Comparison of ENCODE assay signal across 4 worm cellular contexts in the genomic region with DNA sequence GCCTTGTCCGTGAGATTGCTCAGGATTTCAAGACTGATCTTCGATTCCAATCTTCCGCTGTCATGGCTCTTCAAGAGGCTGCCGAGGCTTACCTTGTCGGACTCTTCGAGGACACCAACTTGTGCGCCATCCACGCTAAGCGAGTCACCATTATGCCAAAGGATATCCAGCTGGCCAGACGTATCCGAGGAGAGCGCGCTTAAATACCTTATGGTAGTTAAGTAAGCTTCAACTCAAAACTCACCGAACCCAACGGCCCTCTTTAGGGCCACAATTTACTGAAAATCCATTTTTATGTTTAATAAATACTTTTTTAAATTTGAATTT.
TF ChIP-seq lines count a peak whose summit lies in the region.

No protein-coding gene starts in this region.

TF ChIP-seq in whole organism, L4 larva, 104 proteins besides CTCF, POLR2A, EP300 and RAD21:
- TF ChIP-seq gei-8 (GFP tag; optimal IDR thresholded peaks at IDR 0.05; lab: Kevin White, UChicago), result peak; percentile 40
- TF ChIP-seq daf-8 (GFP tag; IDR thresholded peaks at IDR 0.05; lab: Robert Waterston, UW), result no peak
- TF ChIP-seq F49E8.2 (tag; optimal IDR thresholded peaks at IDR 0.05; lab: Kevin White, UChicago; ENCODE audit: borderline replicate concordance), result peak; percentile 58
- TF ChIP-seq Y75B8A.6 (GFP tag; IDR thresholded peaks at IDR 0.05; lab: Robert Waterston, UW), result no peak
- TF ChIP-seq arid-1 (GFP tag; conservative IDR thresholded peaks at IDR 0.05; lab: Robert Waterston, UW), result peak; percentile 56; the same call in 1 of the 2 replicates
- TF ChIP-seq snpc-1.2 (GFP tag; IDR thresholded peaks at IDR 0.05; lab: Robert Waterston, UW), result 0 out of 2 replicates have a peak, but pooled peaks have one; percentile 77
- 0 out of 2 replicates have a peak, but pooled peaks have one; percentile 27 for TF ChIP-seq F26F4.8 (GFP tag; conservative IDR thresholded peaks at IDR 0.05; lab: Robert Waterston, UW)
- TF ChIP-seq lim-7 (GFP tag; IDR thresholded peaks at IDR 0.05; lab: Robert Waterston, UW), result 0 out of 2 replicates have a peak, but pooled peaks have one; percentile 57
- TF ChIP-seq D1046.2 (GFP tag; IDR thresholded peaks at IDR 0.05; lab: Robert Waterston, UW), result peak; percentile 70; the same call in 1 of the 2 replicates

TF ChIP-seq in whole organism, early embryonic, 17 proteins besides CTCF, POLR2A, EP300 and RAD21:
- TF ChIP-seq hmg-4 (GFP tag; optimal IDR thresholded peaks at IDR 0.05; lab: Kevin White, UChicago) (no peak), ama-1 (optimal IDR thresholded peaks at IDR 0.05; lab: Kevin White, UChicago) (peak; percentile 93), pes-1 (GFP tag; IDR thresholded peaks at IDR 0.05; lab: Robert Waterston, UW) (peak; percentile 56; the same call in 1 of the 2 replicates), hmbx-1 (tag; optimal IDR thresholded peaks at IDR 0.05; lab: Kevin White, UChicago) (no peak), hnd-1 (tag; optimal IDR thresholded peaks at IDR 0.05; lab: Kevin White, UChicago) (no peak), flt-1 (GFP tag; IDR thresholded peaks at IDR 0.05; lab: Robert Waterston, UW) (no peak; the same call in 1 of the 2 replicates), scrt-1 (GFP tag; IDR thresholded peaks at IDR 0.05; lab: Robert Waterston, UW) (no peak), tbx-11 (GFP tag; IDR thresholded peaks at IDR 0.05; lab: Robert Waterston, UW) (peak; percentile 23; the same call in 1 of the 2 replicates), sea-1 (GFP tag; conservative IDR thresholded peaks at IDR 0.05; lab: Robert Waterston, UW) (no peak), ceh-36 (tag; optimal IDR thresholded peaks at IDR 0.05; lab: Kevin White, UChicago) (no peak), tbx-37 (GFP tag; conservative IDR thresholded peaks at IDR 0.05; lab: Robert Waterston, UW) (no peak), ets-7 (tag; optimal IDR thresholded peaks at IDR 0.05; lab: Kevin White, UChicago) (no peak), aly-1 (tag; optimal IDR thresholded peaks at IDR 0.05; lab: Kevin White, UChicago) (peak; percentile 99), ceh-13 (GFP tag; optimal IDR thresholded peaks at IDR 0.05; lab: Kevin White, UChicago) (no peak)

TF ChIP-seq in whole organism, midembryonic, 9 proteins besides CTCF, POLR2A, EP300 and RAD21:
- peak; percentile 65 for TF ChIP-seq flt-1 (GFP tag; IDR thresholded peaks at IDR 0.05; lab: Robert Waterston, UW)
- no peak for TF ChIP-seq med-1 (GFP tag; optimal IDR thresholded peaks at IDR 0.05; lab: Kevin White, UChicago; ENCODE audit: insufficient read depth)

TF ChIP-seq in whole organism, young adult, 124 proteins besides CTCF, POLR2A, EP300 and RAD21 (continues in another document):
- TF ChIP-seq F49E8.2 (tag; optimal IDR thresholded peaks at IDR 0.05; lab: Kevin White, UChicago; ENCODE audit: insufficient read depth), result no peak
- TF ChIP-seq F52B5.7 (tag; optimal IDR thresholded peaks at IDR 0.05; lab: Kevin White, UChicago), result no peak
- no peak for TF ChIP-seq nhr-27 (tag; optimal IDR thresholded peaks at IDR 0.05; lab: Kevin White, UChicago)
- no peak for TF ChIP-seq sdz-38 (tag; optimal IDR thresholded peaks at IDR 0.05; lab: Kevin White, UChicago)
- TF ChIP-seq lin-54 (GFP tag; optimal IDR thresholded peaks at IDR 0.05; lab: Kevin White, UChicago), result peak; percentile 35
- no peak for TF ChIP-seq ceh-79 (tag; optimal IDR thresholded peaks at IDR 0.05; lab: Kevin White, UChicago)
- no peak for TF ChIP-seq lsy-27 (tag; optimal IDR thresholded peaks at IDR 0.05; lab: Kevin White, UChicago; ENCODE audit: borderline replicate concordance, insufficient read depth)
- no peak; the same call in 1 of the 2 replicates for TF ChIP-seq ceh-100 (GFP tag; IDR thresholded peaks at IDR 0.05; lab: Robert Waterston, UW)
- peak; percentile 84 for TF ChIP-seq lin-26 (GFP tag; IDR thresholded peaks at IDR 0.05; lab: Robert Waterston, UW)
- no peak for TF ChIP-seq ztf-28 (GFP tag; IDR thresholded peaks at IDR 0.05; lab: Robert Waterston, UW)
- no peak for TF ChIP-seq D2030.7 (GFP tag; IDR thresholded peaks at IDR 0.05; lab: Robert Waterston, UW)
- no peak for TF ChIP-seq hlh-12 (tag; optimal IDR thresholded peaks at IDR 0.05; lab: Kevin White, UChicago)
- no peak for TF ChIP-seq him-1 (tag; optimal IDR thresholded peaks at IDR 0.05; lab: Kevin White, UChicago)
- peak; percentile 3 for TF ChIP-seq xnd-1 (tag; optimal IDR thresholded peaks at IDR 0.05; lab: Kevin White, UChicago)
- TF ChIP-seq attf-3 (GFP tag; conservative IDR thresholded peaks at IDR 0.05; lab: Robert Waterston, UW), result no peak
- TF ChIP-seq rec-8 (tag; optimal IDR thresholded peaks at IDR 0.05; lab: Kevin White, UChicago), result peak in 1 of 2 experiments; percentile 32
- TF ChIP-seq F37B4.10 (GFP tag; IDR thresholded peaks at IDR 0.05; lab: Robert Waterston, UW), result 0 out of 2 replicates have a peak, but pooled peaks have one; percentile 2
- TF ChIP-seq ama-1 (optimal IDR thresholded peaks at IDR 0.05; lab: Kevin White, UChicago), result no peak
- no peak for TF ChIP-seq ama-1 (GFP tag; optimal IDR thresholded peaks at IDR 0.05; lab: Kevin White, UChicago)
- no peak for TF ChIP-seq hmg-1.2 (GFP tag; IDR thresholded peaks at IDR 0.05; lab: Robert Waterston, UW)
- TF ChIP-seq efl-1 (GFP tag; optimal IDR thresholded peaks at IDR 0.05; lab: Kevin White, UChicago), result no peak
- TF ChIP-seq ceh-91 (GFP tag; IDR thresholded peaks at IDR 0.05; lab: Robert Waterston, UW), result no peak
- peak; percentile 75; the same call in 1 of the 2 replicates for TF ChIP-seq cebp-2 (GFP tag; IDR thresholded peaks at IDR 0.05; lab: Robert Waterston, UW)
- no peak for TF ChIP-seq lin-40 (tag; optimal IDR thresholded peaks at IDR 0.05; lab: Kevin White, UChicago)
- no peak for TF ChIP-seq ztf-18 (tag; optimal IDR thresholded peaks at IDR 0.05; lab: Kevin White, UChicago)
- TF ChIP-seq nhr-179 (tag; optimal IDR thresholded peaks at IDR 0.05; lab: Kevin White, UChicago), result no peak
- TF ChIP-seq snpc-1.1 (tag; optimal IDR thresholded peaks at IDR 0.05; lab: Kevin White, UChicago; ENCODE audit: insufficient read depth), result no peak
- TF ChIP-seq pbrm-1 (GFP tag; IDR thresholded peaks at IDR 0.05; lab: Robert Waterston, UW), result no peak
- peak; percentile 63 for TF ChIP-seq madf-6 (GFP tag; IDR thresholded peaks at IDR 0.05; lab: Robert Waterston, UW)
- TF ChIP-seq lag-1 (GFP tag; IDR thresholded peaks at IDR 0.05; lab: Robert Waterston, UW), result no peak
- TF ChIP-seq F33H1.4 (GFP tag; IDR thresholded peaks at IDR 0.05; lab: Robert Waterston, UW), result no peak
- no peak for TF ChIP-seq zfh-2 (GFP tag; conservative IDR thresholded peaks at IDR 0.05; lab: Robert Waterston, UW)
- TF ChIP-seq gei-17 (GFP tag; optimal IDR thresholded peaks at IDR 0.05; lab: Kevin White, UChicago), result no peak
- TF ChIP-seq zim-3 (tag; optimal IDR thresholded peaks at IDR 0.05; lab: Kevin White, UChicago), result no peak
- TF ChIP-seq ZK185.1 (tag; optimal IDR thresholded peaks at IDR 0.05; lab: Kevin White, UChicago; ENCODE audit: poor library complexity, severe bottlenecking), result no peak
- no peak for TF ChIP-seq C06A6.2 (GFP tag; conservative IDR thresholded peaks at IDR 0.05; lab: Robert Waterston, UW)
- no peak for TF ChIP-seq mel-28 (tag; optimal IDR thresholded peaks at IDR 0.05; lab: Kevin White, UChicago; ENCODE audit: borderline replicate concordance)
- no peak for TF ChIP-seq mxl-1 (tag; optimal IDR thresholded peaks at IDR 0.05; lab: Kevin White, UChicago)
- TF ChIP-seq unc-62 (GFP tag; optimal IDR thresholded peaks at IDR 0.05; lab: Kevin White, UChicago), result no peak
- TF ChIP-seq aptf-3 (GFP tag; IDR thresholded peaks at IDR 0.05; lab: Robert Waterston, UW), result no peak; the same call in 1 of the 2 replicates
- peak; percentile 91 for TF ChIP-seq hrde-1 (tag; optimal IDR thresholded peaks at IDR 0.05; lab: Kevin White, UChicago; ENCODE audit: borderline replicate concordance)
- no peak for TF ChIP-seq let-526 (GFP tag; IDR thresholded peaks at IDR 0.05; lab: Robert Waterston, UW)
- no peak for TF ChIP-seq pha-4 (tag; optimal IDR thresholded peaks at IDR 0.05; lab: Kevin White, UChicago)
- no peak for TF ChIP-seq dpl-1 (GFP tag; optimal IDR thresholded peaks at IDR 0.05; lab: Kevin White, UChicago)
- no peak for TF ChIP-seq snpc-4 (GFP tag; optimal IDR thresholded peaks at IDR 0.05; lab: Kevin White, UChicago)
- peak in 1 of 4 experiments; percentile 75 for TF ChIP-seq snpc-4 (tag; optimal IDR thresholded peaks at IDR 0.05; lab: Kevin White, UChicago)
- no peak for TF ChIP-seq madf-3 (GFP tag; IDR thresholded peaks at IDR 0.05; lab: Robert Waterston, UW)
- no peak for TF ChIP-seq bed-1 (GFP tag; IDR thresholded peaks at IDR 0.05; lab: Robert Waterston, UW)
- TF ChIP-seq F39B2.1 (GFP tag; IDR thresholded peaks at IDR 0.05; lab: Robert Waterston, UW), result peak; percentile 13; the same call in 1 of the 2 replicates
- TF ChIP-seq F57A8.1 (GFP tag; optimal IDR thresholded peaks at IDR 0.05; lab: Kevin White, UChicago), result no peak
- TF ChIP-seq F23B12.7 (tag; optimal IDR thresholded peaks at IDR 0.05; lab: Kevin White, UChicago; ENCODE audit: insufficient read depth), result no peak
- no peak; the same call in 1 of the 2 replicates for TF ChIP-seq Y79H2A.3 (GFP tag; conservative IDR thresholded peaks at IDR 0.05; lab: Robert Waterston, UW)
- TF ChIP-seq K11D2.4 (GFP tag; IDR thresholded peaks at IDR 0.05; lab: Robert Waterston, UW), result no peak
- TF ChIP-seq tbp1 (GFP tag; optimal IDR thresholded peaks at IDR 0.05; lab: Kevin White, UChicago), result peak; percentile 34
- no peak for TF ChIP-seq ccch-3 (GFP tag; optimal IDR thresholded peaks at IDR 0.05; lab: Kevin White, UChicago)
- TF ChIP-seq B0336.3 (GFP tag; IDR thresholded peaks at IDR 0.05; lab: Robert Waterston, UW), result peak; percentile 84
- TF ChIP-seq F10E7.11 (tag; optimal IDR thresholded peaks at IDR 0.05; lab: Kevin White, UChicago), result no peak
- no peak for TF ChIP-seq Y67H2A.10 (GFP tag; conservative IDR thresholded peaks at IDR 0.05; lab: Robert Waterston, UW)
- TF ChIP-seq Y53G8AR.9 (GFP tag; conservative IDR thresholded peaks at IDR 0.05; lab: Robert Waterston, UW), result peak; percentile 85
- TF ChIP-seq madf-10 (tag; optimal IDR thresholded peaks at IDR 0.05; lab: Kevin White, UChicago), result no peak
- TF ChIP-seq attf-6 (GFP tag; IDR thresholded peaks at IDR 0.05; lab: Robert Waterston, UW), result peak; percentile 63
- no peak for TF ChIP-seq unc-130 (GFP tag; optimal IDR thresholded peaks at IDR 0.05; lab: Kevin White, UChicago)
- no peak for TF ChIP-seq lin-35 (GFP tag; optimal IDR thresholded peaks at IDR 0.05; lab: Kevin White, UChicago)
